Worm (Caenorhabditis elegans) whole organism, L4 larva: ENCODE data around the gene T12G3.4.

Source experiments
- aly-2 ChIP-seq: sonication (generic microtip); optimal IDR thresholded peaks from 2 replicates; lab custom pipeline; 2018; ENCODE audit warnings: missing biosample characterization, missing genetic modification characterization
- cey-2 ChIP-seq: sonication (generic microtip); optimal IDR thresholded peaks from 3 replicates; lab custom pipeline; 2017; ENCODE audit warnings: missing genetic modification characterization, mild to moderate bottlenecking, missing compliant biosample characterization, antibody characterized with exemption, borderline replicate concordance; ENCODE audit not compliant: insufficient read depth
- dmd-8 ChIP-seq: fragments of 200-800 bp; sonication (Bioruptor generic); IDR thresholded peaks from 2 replicates; pipeline ENCODE4 v1.3.6; 2022; ENCODE audit warnings: missing genetic modification characterization, missing compliant biosample characterization
- fos-1 ChIP-seq: fragments of 150-350 bp; optimal IDR thresholded peaks from 2 replicates; lab custom pipeline; 2014; ENCODE audit warnings: missing biosample characterization, missing genetic modification characterization
- hlh-30 ChIP-seq: sonication (generic microtip); optimal IDR thresholded peaks from 2 replicates; lab custom pipeline; 2017; ENCODE audit warnings: antibody characterized with exemption, mild to moderate bottlenecking, missing genetic modification characterization, missing compliant biosample characterization; ENCODE audit not compliant: insufficient read depth
- jun-1 ChIP-seq: fragments of 150-350 bp; optimal IDR thresholded peaks from 2 replicates; lab custom pipeline; 2014; ENCODE audit warnings: missing biosample characterization, missing genetic modification reagents, missing genetic modification characterization
- lir-3 ChIP-seq: sonication (generic microtip); optimal IDR thresholded peaks from 2 replicates; lab custom pipeline; 2016; ENCODE audit warnings: mild to moderate bottlenecking, missing genetic modification characterization, missing compliant biosample characterization
- nhr-111 ChIP-seq: fragments of 200-800 bp; sonication (Bioruptor generic); optimal IDR thresholded peaks from 2 replicates; lab custom pipeline; 2018; ENCODE audit warnings: mild to moderate bottlenecking, missing genetic modification characterization, missing compliant biosample characterization
- nhr-77 ChIP-seq: fragments of 150-350 bp; optimal IDR thresholded peaks from 2 replicates; lab custom pipeline; 2014; ENCODE audit warnings: missing biosample characterization, missing genetic modification characterization
- unc-39 ChIP-seq: sonication (generic microtip); optimal IDR thresholded peaks from 2 replicates; lab custom pipeline; 2017; ENCODE audit warnings: missing biosample characterization, missing genetic modification characterization

DNA sequence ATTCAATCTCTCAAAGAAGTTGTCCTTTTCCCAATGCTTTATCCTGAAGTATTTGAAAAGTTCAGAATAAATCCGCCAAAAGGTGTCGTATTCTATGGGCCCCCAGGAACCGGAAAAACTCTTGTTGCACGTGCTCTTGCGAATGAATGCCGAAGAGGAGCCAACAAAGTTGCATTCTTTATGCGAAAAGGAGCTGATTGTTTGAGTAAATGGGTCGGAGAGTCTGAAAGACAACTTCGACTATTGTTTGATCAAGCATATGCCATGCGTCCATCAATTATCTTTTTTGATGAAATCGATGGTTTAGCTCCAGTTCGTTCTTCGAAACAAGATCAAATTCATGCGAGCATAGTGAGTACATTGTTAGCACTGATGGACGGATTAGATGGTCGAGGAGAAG, 32.8 kb downstream of the T12G3.4 start:
- TF ChIP-seq lir-3 (tag; lab: Kevin White, UChicago) = no peak
- no peak for TF ChIP-seq fos-1
- TF ChIP-seq jun-1 = no peak
- TF ChIP-seq nhr-111 = no peak
- TF ChIP-seq aly-2 (tag; lab: Kevin White, UChicago) = no peak
- no peak for TF ChIP-seq cey-2 (tag; lab: Kevin White, UChicago)
- TF ChIP-seq hlh-30 (tag; lab: Kevin White, UChicago) = no peak
- no peak for TF ChIP-seq nhr-77
- TF ChIP-seq unc-39 (tag; lab: Kevin White, UChicago) = no peak
- TF ChIP-seq dmd-8 (GFP tag; lab: Robert Waterston, UW) = no peak
